Worm (Caenorhabditis elegans) whole organism, L2 larva: ENCODE measurements around the gene mrps-5.
A peak's percentile ranks its signal among the peaks of the same experiment; 100 is the strongest.

ENCODE experiments used
- C34F6.9 ChIP-seq: fragments of 150-350 bp; optimal IDR thresholded peaks from 2 replicates; lab custom pipeline; 2014; ENCODE audit warnings: missing biosample characterization, missing genetic modification characterization
- F13H6.1 ChIP-seq: sonication (generic microtip); optimal IDR thresholded peaks from 2 replicates; lab custom pipeline; 2016; ENCODE audit warnings: missing genetic modification characterization, missing compliant biosample characterization
- Y55F3AM.14 ChIP-seq: fragments of 200-800 bp; sonication (Bioruptor generic); optimal IDR thresholded peaks from 2 replicates; lab custom pipeline; 2018; ENCODE audit warnings: mild to moderate bottlenecking, missing genetic modification characterization, missing compliant biosample characterization
- alr-1 ChIP-seq: fragments of 150-350 bp; optimal IDR thresholded peaks from 2 replicates; lab custom pipeline; 2014; ENCODE audit warnings: missing biosample characterization, missing genetic modification characterization
- aly-2 ChIP-seq: fragments of 150-350 bp; optimal IDR thresholded peaks from 2 replicates; lab custom pipeline; 2014; ENCODE audit warnings: missing biosample characterization, missing genetic modification characterization
- ama-1 ChIP-seq: fragments of 150-350 bp; optimal IDR thresholded peaks from 2 replicates; lab custom pipeline; 2018; ENCODE audit warnings: inconsistent platforms
- blmp-1 ChIP-seq: sonication (generic microtip); optimal IDR thresholded peaks from 2 replicates; lab custom pipeline; 2017; ENCODE audit warnings: missing genetic modification characterization, mild to moderate bottlenecking, missing compliant biosample characterization, antibody characterized with exemption, moderate library complexity; ENCODE audit not compliant: insufficient read depth
- ceh-16 ChIP-seq: fragments of 150-350 bp; optimal IDR thresholded peaks from 2 replicates; lab custom pipeline; 2014; ENCODE audit warnings: missing biosample characterization, missing genetic modification characterization
- ceh-82 ChIP-seq: fragments of 150-350 bp; optimal IDR thresholded peaks from 2 replicates; lab custom pipeline; 2014; ENCODE audit warnings: missing biosample characterization, missing genetic modification characterization
- dmd-4 ChIP-seq: sonication (generic microtip); optimal IDR thresholded peaks from 2 replicates; lab custom pipeline; 2017; ENCODE audit warnings: missing biosample characterization, missing genetic modification characterization
- egl-27 ChIP-seq: sonication (generic microtip); optimal IDR thresholded peaks from 3 replicates; lab custom pipeline; 2017; ENCODE audit warnings: missing biosample characterization, missing genetic modification reagents, missing genetic modification characterization
- elt-1 ChIP-seq: fragments of 150-350 bp; optimal IDR thresholded peaks from 2 replicates; lab custom pipeline; 2014; ENCODE audit warnings: missing biosample characterization, missing genetic modification characterization
- elt-3 ChIP-seq: sonication (generic microtip); optimal IDR thresholded peaks from 2 replicates; lab custom pipeline; 2017; ENCODE audit warnings: missing biosample characterization, missing genetic modification characterization
- fos-1 ChIP-seq: fragments of 150-350 bp; optimal IDR thresholded peaks from 2 replicates; lab custom pipeline; 2014; ENCODE audit warnings: missing biosample characterization, missing genetic modification characterization
- gmeb-1 ChIP-seq: fragments of 150-350 bp; optimal IDR thresholded peaks from 2 replicates; lab custom pipeline; 2014; ENCODE audit warnings: missing biosample characterization, missing genetic modification characterization
- lin-11 ChIP-seq: fragments of 150-350 bp; sonication (generic microtip); optimal IDR thresholded peaks from 2 replicates; lab custom pipeline; 2014; ENCODE audit warnings: missing biosample characterization, missing genetic modification characterization, inconsistent platforms, mixed read lengths
- lin-13 ChIP-seq: fragments of 150-350 bp; optimal IDR thresholded peaks from 2 replicates; lab custom pipeline; 2014; ENCODE audit warnings: missing biosample characterization, missing genetic modification reagents, missing genetic modification characterization
- lin-39 ChIP-seq: fragments of 150-350 bp; optimal IDR thresholded peaks from 2 replicates; lab custom pipeline; 2014; ENCODE audit warnings: missing biosample characterization, missing genetic modification reagents, missing genetic modification characterization
- lsy-2 ChIP-seq, 2 experiments: fragments of 150-350 bp in 1 of 2; sonication (generic microtip) in 1 of 2; optimal IDR thresholded peaks; 2 replicates each; lab custom pipeline; 2014 to 2017; ENCODE audit warnings: missing biosample characterization in 2 of 2, missing genetic modification characterization in 2 of 2
- mab-5 ChIP-seq: fragments of 150-350 bp; optimal IDR thresholded peaks from 2 replicates; lab custom pipeline; 2014; ENCODE audit warnings: missing biosample characterization, missing genetic modification characterization
- mbf-1 ChIP-seq: sonication (generic microtip); optimal IDR thresholded peaks from 2 replicates; lab custom pipeline; 2017; ENCODE audit warnings: missing biosample characterization, missing genetic modification characterization
- mdl-1 ChIP-seq, 2 experiments: fragments of 150-350 bp in 1 of 2; sonication (generic microtip) in 1 of 2; optimal IDR thresholded peaks; 2 replicates each; lab custom pipeline; 2017; ENCODE audit warnings: missing biosample characterization in 2 of 2, missing genetic modification characterization in 2 of 2
- nhr-11 ChIP-seq: fragments of 150-350 bp; optimal IDR thresholded peaks from 2 replicates; lab custom pipeline; 2014; ENCODE audit warnings: missing biosample characterization, missing genetic modification characterization
- nhr-129 ChIP-seq: fragments of 150-350 bp; optimal IDR thresholded peaks from 2 replicates; lab custom pipeline; 2014; ENCODE audit warnings: missing biosample characterization, missing genetic modification characterization
- nhr-21 ChIP-seq: fragments of 150-350 bp; optimal IDR thresholded peaks from 2 replicates; lab custom pipeline; 2014; ENCODE audit warnings: missing biosample characterization, missing genetic modification characterization
- nhr-23 ChIP-seq: fragments of 150-350 bp; optimal IDR thresholded peaks from 2 replicates; lab custom pipeline; 2014; ENCODE audit warnings: missing biosample characterization, missing genetic modification reagents, missing genetic modification characterization
- nhr-25 ChIP-seq: fragments of 150-350 bp; sonication (generic microtip); optimal IDR thresholded peaks from 3 replicates; lab custom pipeline; 2014; ENCODE audit warnings: missing biosample characterization, missing genetic modification characterization
- nhr-6 ChIP-seq: fragments of 150-350 bp; optimal IDR thresholded peaks from 2 replicates; lab custom pipeline; 2014; ENCODE audit warnings: missing biosample characterization, missing genetic modification characterization
- nhr-77 ChIP-seq: fragments of 150-350 bp; optimal IDR thresholded peaks from 2 replicates; lab custom pipeline; 2014; ENCODE audit warnings: missing biosample characterization, missing genetic modification characterization
- sem-4 ChIP-seq: fragments of 150-350 bp; optimal IDR thresholded peaks from 2 replicates; lab custom pipeline; 2014; ENCODE audit warnings: missing biosample characterization, missing genetic modification reagents, missing genetic modification characterization
- sma-3 ChIP-seq: sonication (generic microtip); optimal IDR thresholded peaks from 2 replicates; lab custom pipeline; 2016; ENCODE audit warnings: missing genetic modification reagents, missing genetic modification characterization, missing compliant biosample characterization
- sma-9 ChIP-seq, 2 experiments: fragments of 150-350 bp in 1 of 2; sonication (generic microtip) in 1 of 2; optimal IDR thresholded peaks; 2 replicates each; lab custom pipeline; 2014 to 2016; ENCODE audit warnings: missing genetic modification characterization in 2 of 2, mild to moderate bottlenecking in 1 of 2, missing biosample characterization in 1 of 2, missing compliant biosample characterization in 1 of 2, missing genetic modification reagents in 1 of 2, moderate library complexity in 1 of 2
- snpc-4 ChIP-seq: fragments of 150-350 bp; optimal IDR thresholded peaks from 2 replicates; lab custom pipeline; 2014; ENCODE audit warnings: missing biosample characterization, missing genetic modification characterization
- unc-55 ChIP-seq: fragments of 150-350 bp; sonication (generic microtip); optimal IDR thresholded peaks from 3 replicates; lab custom pipeline; 2014; ENCODE audit warnings: missing biosample characterization, missing genetic modification reagents, missing genetic modification characterization
- ztf-11 ChIP-seq: sonication (generic microtip); optimal IDR thresholded peaks from 2 replicates; lab custom pipeline; 2017; ENCODE audit warnings: missing biosample characterization, missing genetic modification characterization
- ztf-4 ChIP-seq: fragments of 150-350 bp; optimal IDR thresholded peaks from 2 replicates; lab custom pipeline; 2014; ENCODE audit warnings: missing biosample characterization, missing genetic modification characterization

mrps-5 gene

DNA sequence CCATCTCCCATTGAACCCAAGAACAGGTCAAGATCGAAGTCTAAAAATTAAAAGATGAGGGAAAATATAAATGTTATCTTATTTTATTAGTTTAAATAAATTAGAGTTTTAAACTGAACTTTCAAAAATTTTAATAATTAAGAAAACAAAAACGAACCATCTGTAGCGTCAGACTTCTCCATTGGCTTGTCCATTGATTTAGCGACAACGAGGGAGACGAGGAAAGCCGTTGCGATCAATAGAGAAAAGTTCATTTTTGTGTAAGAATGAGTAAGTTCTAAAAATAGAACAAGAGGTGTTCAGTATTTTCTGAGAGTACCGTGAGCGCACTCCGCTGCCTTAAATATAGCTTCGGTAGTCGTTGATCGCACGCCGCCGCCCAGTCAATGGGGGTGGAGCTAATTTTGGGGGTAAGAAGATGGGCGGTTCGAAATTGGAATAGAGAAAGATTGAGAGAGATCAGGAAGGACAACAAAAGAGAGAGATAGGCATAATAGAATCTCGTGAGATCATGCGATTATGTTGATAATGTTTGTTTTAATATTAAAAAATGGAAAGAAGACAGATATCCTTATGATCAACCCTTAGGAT, 13.2 kb upstream of the mrps-5 start, which contains the start of gene F45D3.3 (continued):
- TF ChIP-seq ztf-4 (tag; lab: Kevin White, UChicago): no peak
- TF ChIP-seq dmd-4 (tag; lab: Kevin White, UChicago): no peak
- TF ChIP-seq nhr-21 (tag; lab: Kevin White, UChicago): peak; percentile 79
- no peak for TF ChIP-seq nhr-129

DNA sequence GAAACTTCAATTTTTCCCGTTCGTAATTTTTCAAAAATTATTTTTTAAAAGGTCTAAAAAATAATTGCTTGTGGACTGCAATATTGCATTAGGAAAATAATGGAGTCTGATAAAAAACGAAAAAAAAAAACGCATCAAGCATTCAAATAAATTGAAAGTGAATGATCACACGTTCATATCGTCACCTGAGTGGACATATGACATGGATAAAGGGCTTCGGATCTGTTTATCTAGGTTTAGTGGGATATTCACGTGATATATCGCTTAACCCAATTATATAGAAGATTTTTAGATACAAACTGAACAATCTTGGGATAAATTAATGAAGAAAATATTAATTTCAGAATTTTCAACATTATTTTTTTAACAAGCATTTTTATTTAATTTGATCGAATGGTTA, 12.5 kb upstream of the mrps-5 start:
- no peak for TF ChIP-seq egl-27 (tag; lab: Kevin White, UChicago)
- no peak for TF ChIP-seq lin-39 (tag; lab: Kevin White, UChicago)
- no peak for TF ChIP-seq nhr-77 (tag; lab: Kevin White, UChicago)
- no peak for TF ChIP-seq lsy-2 (tag; optimal IDR thresholded peaks at IDR 0.05; lab: Kevin White, UChicago)
- TF ChIP-seq alr-1 (tag; lab: Kevin White, UChicago): no peak
- no peak for TF ChIP-seq nhr-23 (tag; lab: Kevin White, UChicago)
- TF ChIP-seq aly-2 (tag; lab: Kevin White, UChicago): no peak
- TF ChIP-seq ceh-82 (tag; lab: Kevin White, UChicago): no peak
- TF ChIP-seq ceh-16 (tag; lab: Kevin White, UChicago): no peak
- no peak for TF ChIP-seq elt-3 (tag; lab: Kevin White, UChicago)
- TF ChIP-seq unc-55 (GFP tag; lab: Kevin White, UChicago): no peak
- no peak for TF ChIP-seq ztf-11 (tag; lab: Kevin White, UChicago)
- TF ChIP-seq, all 48 proteins: peak for 0

DNA sequence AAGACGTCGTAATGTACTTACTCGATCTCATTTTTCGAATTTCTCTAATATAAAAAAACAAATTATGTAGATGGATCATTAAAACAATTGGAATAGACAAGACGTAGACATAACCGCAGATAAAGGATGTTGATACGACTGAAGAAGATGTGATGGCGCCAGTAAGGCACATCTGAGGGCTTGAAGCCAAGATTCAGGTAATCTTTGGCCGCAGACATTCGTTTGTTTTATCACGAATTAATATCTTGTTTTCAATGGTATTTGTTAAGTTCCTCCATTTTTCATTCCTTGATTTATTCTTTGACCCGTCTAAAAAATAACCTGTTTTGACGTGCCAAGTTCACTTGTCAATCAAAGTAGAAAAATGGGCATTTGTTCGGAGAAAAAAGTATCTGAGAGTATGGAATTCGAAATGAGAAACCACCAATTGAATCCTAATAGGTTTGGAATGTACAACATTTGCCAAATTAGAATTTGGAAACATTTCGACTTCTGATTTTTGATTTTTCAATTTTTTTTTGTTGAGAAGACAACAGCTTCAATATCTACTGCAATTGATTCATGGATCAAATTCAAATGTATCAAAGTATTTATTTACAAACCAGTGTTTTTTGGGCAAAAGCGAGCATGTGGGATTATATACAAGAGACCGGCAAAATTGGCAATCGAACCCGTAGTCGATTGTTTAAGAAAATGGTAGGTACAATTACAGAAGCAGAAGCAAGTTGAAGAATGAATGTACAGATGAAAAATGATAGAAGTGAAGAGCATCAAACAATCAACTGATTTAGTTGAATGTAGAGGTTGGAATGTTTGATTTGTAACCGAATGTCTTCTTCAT, 11.4 kb upstream of the mrps-5 start:
- TF ChIP-seq nhr-21 (tag; lab: Kevin White, UChicago) (peak; percentile 78), F13H6.1 (no peak), nhr-11 (peak; percentile 58), sem-4 (peak; percentile 32), lin-13 (GFP tag; lab: Kevin White, UChicago) (peak; percentile 42), nhr-129 (peak; percentile 46), lsy-2 (tag; optimal IDR thresholded peaks at IDR 0.05; lab: Kevin White, UChicago) (no peak), sma-3 (GFP tag; lab: Kevin White, UChicago) (peak; percentile 58), sma-9 (GFP tag; optimal IDR thresholded peaks at IDR 0.05; lab: Kevin White, UChicago) (peak; percentile 19), sma-9 (tag; optimal IDR thresholded peaks at IDR 0.05; lab: Kevin White, UChicago) (no peak), ama-1 (lab: Kevin White, UChicago) (peak; percentile 94), nhr-6 (tag; lab: Kevin White, UChicago) (no peak), gmeb-1 (tag; lab: Kevin White, UChicago) (peak; percentile 24), nhr-25 (tag; lab: Kevin White, UChicago) (peak; percentile 11)

ce11 chrV:12552671-12553212, 10.5 kb upstream of the mrps-5 start, which contains the start of gene F45D3.4:
TSS of gene F45D3.4 (minus strand) at chrV:12553191.
- no peak for TF ChIP-seq lin-11 (tag; lab: Kevin White, UChicago)
- TF ChIP-seq ama-1 (lab: Kevin White, UChicago): peak; percentile 96
- TF ChIP-seq snpc-4 (tag; lab: Kevin White, UChicago): no peak

- TF ChIP-seq nhr-6 (tag; lab: Kevin White, UChicago): no peak
- TF ChIP-seq dmd-4 (tag; lab: Kevin White, UChicago): no peak
- TF ChIP-seq egl-27 (tag; lab: Kevin White, UChicago): peak; percentile 66
- peak in 1 of 2 experiments; percentile 34 for TF ChIP-seq lsy-2 (tag; optimal IDR thresholded peaks at IDR 0.05; lab: Kevin White, UChicago)
- TF ChIP-seq nhr-25 (tag; lab: Kevin White, UChicago): peak; percentile 57
- peak; percentile 2 for TF ChIP-seq Y55F3AM.14 (GFP tag; lab: Kevin White, UChicago)
- TF ChIP-seq mdl-1 (tag; optimal IDR thresholded peaks at IDR 0.05; lab: Kevin White, UChicago): peak; percentile 30 to 45
- TF ChIP-seq fos-1 (tag; lab: Kevin White, UChicago): peak; percentile 49
- TF ChIP-seq nhr-21 (tag; lab: Kevin White, UChicago): peak; percentile 90
- TF ChIP-seq lin-13 (GFP tag; lab: Kevin White, UChicago): no peak
- TF ChIP-seq mbf-1 (tag; lab: Kevin White, UChicago): no peak
- no peak for TF ChIP-seq nhr-11
- peak; percentile 60 for TF ChIP-seq blmp-1 (tag; lab: Kevin White, UChicago)
- no peak for TF ChIP-seq mab-5
- TF ChIP-seq C34F6.9 (tag; lab: Kevin White, UChicago): no peak
- TF ChIP-seq F13H6.1: peak; percentile 7
- TF ChIP-seq elt-1: no peak
- peak; percentile 67 for TF ChIP-seq sma-3 (GFP tag; lab: Kevin White, UChicago)
- peak; percentile 70 for TF ChIP-seq sma-9 (GFP tag; optimal IDR thresholded peaks at IDR 0.05; lab: Kevin White, UChicago)
- TF ChIP-seq sma-9 (tag; optimal IDR thresholded peaks at IDR 0.05; lab: Kevin White, UChicago): no peak
- peak; percentile 12 for TF ChIP-seq gmeb-1 (tag; lab: Kevin White, UChicago)
These were observed 10.0 kb upstream of the mrps-5 start for ce11 chrV:12553286-12553725.
